Worm (Caenorhabditis elegans) whole organism, L1 larva: ENCODE results near the gene fbxa-167.

Experiments used
- alr-1 ChIP-seq: fragments of 200-800 bp; sonication (Bioruptor generic); optimal IDR thresholded peaks from 2 replicates; lab custom pipeline; 2018; ENCODE audit warnings: borderline replicate concordance, mild to moderate bottlenecking, missing genetic modification characterization, missing compliant biosample characterization
- blmp-1 ChIP-seq: fragments of 150-350 bp; optimal IDR thresholded peaks from 2 replicates; lab custom pipeline; 2014; ENCODE audit warnings: missing biosample characterization, missing genetic modification characterization
- ceh-63 ChIP-seq: fragments of 200-800 bp; sonication (Bioruptor generic); optimal IDR thresholded peaks from 2 replicates; lab custom pipeline; 2018; ENCODE audit warnings: mild to moderate bottlenecking, missing genetic modification characterization, missing compliant biosample characterization
- ceh-82 ChIP-seq, 3 experiments: fragments of 150-350 bp in 1 of 3; sonication (generic microtip) in 2 of 3; optimal IDR thresholded peaks; 2 replicates each; lab custom pipeline; 2014 to 2017; ENCODE audit warnings: missing biosample characterization in 3 of 3, missing genetic modification characterization in 3 of 3
- ceh-88 ChIP-seq: fragments of 200-800 bp; sonication (Bioruptor generic); IDR thresholded peaks from 2 replicates; pipeline ENCODE4 v1.3.6; 2022; ENCODE audit warnings: missing genetic modification characterization, missing compliant biosample characterization
- ceh-90 ChIP-seq: sonication (generic microtip); optimal IDR thresholded peaks from 2 replicates; lab custom pipeline; 2016; ENCODE audit warnings: missing genetic modification characterization, missing compliant biosample characterization
- efl-3 ChIP-seq: fragments of 200-800 bp; sonication (Bioruptor generic); optimal IDR thresholded peaks from 2 replicates; lab custom pipeline; 2018; ENCODE audit warnings: mild to moderate bottlenecking, missing genetic modification characterization, missing compliant biosample characterization
- egl-13 ChIP-seq: sonication (generic microtip); optimal IDR thresholded peaks from 2 replicates; lab custom pipeline; 2016; ENCODE audit warnings: missing genotype, missing genetic modification reagents, missing genetic modification characterization, missing compliant biosample characterization
- egl-27 ChIP-seq, 2 experiments: fragments of 150-350 bp in 1 of 2; sonication (generic microtip); optimal IDR thresholded peaks; 3 replicates each; lab custom pipeline; 2017 to 2018; ENCODE audit warnings: missing biosample characterization in 2 of 2, missing genetic modification characterization in 2 of 2, missing genetic modification reagents in 2 of 2
- elt-2 ChIP-seq: sonication (generic microtip); optimal IDR thresholded peaks from 2 replicates; lab custom pipeline; 2016; ENCODE audit warnings: missing genetic modification characterization, mild to moderate bottlenecking, inconsistent platforms, missing compliant biosample characterization, missing genetic modification reagents
- elt-3 ChIP-seq, 6 experiments: fragments of 150-350 bp in 1 of 6; sonication (generic microtip); optimal IDR thresholded peaks; 2 replicates each; lab custom pipeline; 2017 to 2018; ENCODE audit warnings: missing biosample characterization in 6 of 6, missing genetic modification characterization in 6 of 6, inconsistent platforms in 1 of 6
- fos-1 ChIP-seq: fragments of 150-350 bp; optimal IDR thresholded peaks from 2 replicates; lab custom pipeline; 2014; ENCODE audit warnings: missing biosample characterization, missing genetic modification characterization
- hlh-17 ChIP-seq: fragments of 200-800 bp; sonication (Bioruptor generic); optimal IDR thresholded peaks from 2 replicates; lab custom pipeline; 2018; ENCODE audit warnings: missing genetic modification characterization, mild to moderate bottlenecking, missing compliant biosample characterization, moderate library complexity, borderline replicate concordance
- isw-1 ChIP-seq: fragments of 200-800 bp; sonication (Bioruptor generic); IDR thresholded peaks from 2 replicates; pipeline ENCODE4 v1.3.6; 2022; ENCODE audit warnings: missing genetic modification characterization, missing compliant biosample characterization
- jun-1 ChIP-seq: fragments of 150-350 bp; optimal IDR thresholded peaks from 2 replicates; lab custom pipeline; 2014; ENCODE audit warnings: missing biosample characterization, missing genetic modification reagents, missing genetic modification characterization
- lin-14 ChIP-seq: fragments of 200-800 bp; sonication (Bioruptor generic); optimal IDR thresholded peaks from 2 replicates; lab custom pipeline; 2018; ENCODE audit warnings: mild to moderate bottlenecking, missing genetic modification characterization, moderate library complexity, missing compliant biosample characterization
- lin-35 ChIP-seq, 2 experiments: fragments of 150-350 bp; optimal IDR thresholded peaks; 2 replicates each; lab custom pipeline; 2014; ENCODE audit warnings: missing biosample characterization in 2 of 2, missing genetic modification characterization in 2 of 2, missing genetic modification reagents in 2 of 2
- lir-3 ChIP-seq: sonication (generic microtip); optimal IDR thresholded peaks from 2 replicates; lab custom pipeline; 2016; ENCODE audit warnings: mild to moderate bottlenecking, missing genetic modification characterization, moderate library complexity, missing compliant biosample characterization; ENCODE audit not compliant: poor library complexity
- mdl-1 ChIP-seq, 2 experiments: fragments of 150-350 bp; optimal IDR thresholded peaks; 2 replicates each; lab custom pipeline; 2014 to 2017; ENCODE audit warnings: missing biosample characterization in 2 of 2, missing genetic modification characterization in 2 of 2, inconsistent platforms in 1 of 2
- nhr-19 ChIP-seq: fragments of 200-800 bp; sonication (Bioruptor generic); conservative IDR thresholded peaks from 2 replicates; pipeline ENCODE4 v1.3.6; 2022; ENCODE audit warnings: missing genetic modification characterization, missing compliant biosample characterization
- nhr-20 ChIP-seq: sonication (generic microtip); optimal IDR thresholded peaks from 2 replicates; lab custom pipeline; 2016; ENCODE audit warnings: mild to moderate bottlenecking, missing genetic modification characterization, missing compliant biosample characterization
- nhr-237 ChIP-seq: fragments of 150-350 bp; optimal IDR thresholded peaks from 2 replicates; lab custom pipeline; 2014; ENCODE audit warnings: missing biosample characterization, missing genetic modification characterization
- nhr-28 ChIP-seq: fragments of 150-350 bp; optimal IDR thresholded peaks from 2 replicates; lab custom pipeline; 2014; ENCODE audit warnings: missing biosample characterization, missing genetic modification characterization
- nhr-71 ChIP-seq: sonication (generic microtip); optimal IDR thresholded peaks from 2 replicates; lab custom pipeline; 2016; ENCODE audit warnings: mild to moderate bottlenecking, missing genetic modification characterization, moderate library complexity, missing compliant biosample characterization
- nhr-76 ChIP-seq: sonication (generic microtip); optimal IDR thresholded peaks from 2 replicates; lab custom pipeline; 2017; ENCODE audit warnings: missing biosample characterization, missing genetic modification characterization
- nhr-84 ChIP-seq: sonication (generic microtip); optimal IDR thresholded peaks from 2 replicates; lab custom pipeline; 2017; ENCODE audit warnings: missing biosample characterization, missing genetic modification characterization
- nhr-85 ChIP-seq: sonication (generic microtip); peaks from one replicate; lab custom pipeline; 2016; ENCODE audit warnings: missing genetic modification characterization, inconsistent platforms, missing compliant biosample characterization
- nhr-90 ChIP-seq: sonication (generic microtip); optimal IDR thresholded peaks from 2 replicates; lab custom pipeline; 2016; ENCODE audit warnings: mild to moderate bottlenecking, missing genetic modification characterization, missing compliant biosample characterization; ENCODE audit not compliant: poor library complexity
- snu-23 ChIP-seq: sonication (generic microtip); optimal IDR thresholded peaks from 2 replicates; lab custom pipeline; 2016; ENCODE audit warnings: missing genetic modification characterization, missing compliant biosample characterization
- sptf-1 ChIP-seq: fragments of 150-350 bp; optimal IDR thresholded peaks from 2 replicates; lab custom pipeline; 2014; ENCODE audit warnings: missing biosample characterization, missing genetic modification characterization
- tlp-1 ChIP-seq: fragments of 150-350 bp; optimal IDR thresholded peaks from 2 replicates; lab custom pipeline; 2014; ENCODE audit warnings: missing biosample characterization, missing genetic modification characterization
- unc-130 ChIP-seq: fragments of 150-350 bp; optimal IDR thresholded peaks from 2 replicates; lab custom pipeline; 2017; ENCODE audit warnings: missing biosample characterization, missing genetic modification characterization, inconsistent platforms
- unc-86 ChIP-seq: sonication (generic microtip); optimal IDR thresholded peaks from 2 replicates; lab custom pipeline; 2016; ENCODE audit warnings: missing genetic modification characterization, missing compliant biosample characterization
- xbp-1 ChIP-seq: sonication (generic microtip); optimal IDR thresholded peaks from 2 replicates; lab custom pipeline; 2016; ENCODE audit warnings: missing genetic modification characterization, missing compliant biosample characterization
- zip-4 ChIP-seq: fragments of 200-800 bp; sonication (Bioruptor generic); optimal IDR thresholded peaks from 2 replicates; lab custom pipeline; 2018; ENCODE audit warnings: mild to moderate bottlenecking, missing genetic modification characterization, moderate library complexity, missing compliant biosample characterization

Gene fbxa-167

ce11 chrII:13673605-13674193 is 32.4 kb downstream of the fbxa-167 start (continued):
- TF ChIP-seq ceh-88 (GFP tag; lab: Robert Waterston, UW) (no peak), mdl-1 (tag; optimal IDR thresholded peaks at IDR 0.05; lab: Kevin White, UChicago) (peak in 1 of 2 experiments; percentile 45), lin-14 (GFP tag; lab: Kevin White, UChicago) (peak; percentile 46), nhr-84 (tag; lab: Kevin White, UChicago) (no peak), nhr-20 (tag; lab: Kevin White, UChicago) (peak; percentile 42), unc-130 (tag; lab: Kevin White, UChicago) (peak; percentile 10), nhr-237 (tag; lab: Kevin White, UChicago) (no peak)

- peak; percentile 66 for TF ChIP-seq nhr-85
- peak in 1 of 2 experiments; percentile 33 for TF ChIP-seq lin-35 (GFP tag; optimal IDR thresholded peaks at IDR 0.05; lab: Kevin White, UChicago)
- TF ChIP-seq nhr-76 (tag; lab: Kevin White, UChicago), result no peak
- peak; percentile 10 for TF ChIP-seq nhr-90 (tag; lab: Kevin White, UChicago)
- TF ChIP-seq unc-130 (tag; lab: Kevin White, UChicago), result peak; percentile 42
- TF ChIP-seq hlh-17 (GFP tag; lab: Kevin White, UChicago), result no peak
- TF ChIP-seq elt-3 (tag; optimal IDR thresholded peaks at IDR 0.05; lab: Kevin White, UChicago), result peak in 1 of 6 experiments; percentile 40
- TF ChIP-seq nhr-28 (tag; lab: Kevin White, UChicago), result no peak
- TF ChIP-seq mdl-1 (tag; optimal IDR thresholded peaks at IDR 0.05; lab: Kevin White, UChicago), result peak in 1 of 2 experiments; percentile 12
- TF ChIP-seq nhr-20 (tag; lab: Kevin White, UChicago), result peak; percentile 6
- TF ChIP-seq tlp-1 (tag; lab: Kevin White, UChicago), result no peak
- no peak for TF ChIP-seq sptf-1 (tag; lab: Kevin White, UChicago)
- peak; percentile 54 for TF ChIP-seq nhr-71 (tag; lab: Kevin White, UChicago)
- no peak for TF ChIP-seq snu-23 (GFP tag; lab: Kevin White, UChicago)
- TF ChIP-seq jun-1 (tag; lab: Kevin White, UChicago), result no peak
- TF ChIP-seq xbp-1, result no peak
- TF ChIP-seq nhr-19 (GFP tag; lab: Robert Waterston, UW), result peak; percentile 25
- TF ChIP-seq zip-4 (GFP tag; lab: Kevin White, UChicago), result no peak
- TF ChIP-seq blmp-1 (tag; lab: Kevin White, UChicago), result no peak
Observed at ce11 chrII:13675212-13675611, 33.9 kb downstream of the fbxa-167 start.

- TF ChIP-seq zip-4 (GFP tag; lab: Kevin White, UChicago) (no peak), ceh-63 (no peak), isw-1 (GFP tag; lab: Robert Waterston, UW) (no peak), mdl-1 (tag; optimal IDR thresholded peaks at IDR 0.05; lab: Kevin White, UChicago) (no peak), unc-86 (tag; lab: Kevin White, UChicago) (no peak), fos-1 (tag; lab: Kevin White, UChicago) (no peak), nhr-90 (tag; lab: Kevin White, UChicago) (no peak), alr-1 (no peak), nhr-20 (tag; lab: Kevin White, UChicago) (no peak), egl-13 (tag; lab: Kevin White, UChicago) (no peak), egl-27 (tag; optimal IDR thresholded peaks at IDR 0.05; lab: Kevin White, UChicago) (no peak), nhr-237 (tag; lab: Kevin White, UChicago) (no peak), elt-2 (tag; lab: Kevin White, UChicago) (no peak), efl-3 (GFP tag; lab: Kevin White, UChicago) (no peak), ceh-82 (tag; optimal IDR thresholded peaks at IDR 0.05; lab: Kevin White, UChicago) (no peak), ceh-90 (tag; lab: Kevin White, UChicago) (no peak), lir-3 (tag; lab: Kevin White, UChicago) (no peak)
Observed at ce11 chrII:13677927-13678326, 36.6 kb downstream of the fbxa-167 start.
